Worm (Caenorhabditis elegans) whole organism, L4 larva: ENCODE data around the gene F34D10.9.
A peak's percentile ranks its signal among the peaks of the same experiment; 100 is the strongest.

Experiments
- F37D6.2 ChIP-seq: sonication (generic microtip); optimal IDR thresholded peaks from 2 replicates; lab custom pipeline; 2016; ENCODE audit warnings: mild to moderate bottlenecking, missing genetic modification characterization, missing compliant biosample characterization
- F44E2.7 ChIP-seq: fragments of 200-800 bp; sonication (Bioruptor generic); IDR thresholded peaks from 2 replicates; pipeline ENCODE4 v2.1.2; 2022; ENCODE audit warnings: missing genetic modification characterization, missing compliant biosample characterization
- T20F7.1 ChIP-seq: fragments of 200-800 bp; sonication (Bioruptor generic); optimal IDR thresholded peaks from 2 replicates; lab custom pipeline; 2018; ENCODE audit warnings: mild to moderate bottlenecking, missing genetic modification characterization, missing compliant biosample characterization
- Y105C5A.15 ChIP-seq: fragments of 200-800 bp; sonication (Bioruptor generic); IDR thresholded peaks from 2 replicates; pipeline ENCODE4 v1.3.6; 2022; ENCODE audit warnings: missing genetic modification characterization, missing compliant biosample characterization
- Y5F2A.4 ChIP-seq: fragments of 200-800 bp; sonication (Bioruptor generic); optimal IDR thresholded peaks from 2 replicates; lab custom pipeline; 2018; ENCODE audit warnings: mild to moderate bottlenecking, missing genetic modification characterization, missing compliant biosample characterization
- Y75B8A.6 ChIP-seq: fragments of 200-800 bp; sonication (Bioruptor generic); IDR thresholded peaks from 2 replicates; pipeline ENCODE4 v1.3.6; 2022; ENCODE audit warnings: missing genetic modification reagents, missing genetic modification characterization, missing compliant biosample characterization
- ZK337.2 ChIP-seq: fragments of 200-800 bp; sonication (Bioruptor generic); IDR thresholded peaks from 2 replicates; pipeline ENCODE4 v1.3.6; 2022; ENCODE audit warnings: missing genetic modification reagents, missing genetic modification characterization, missing compliant biosample characterization
- aha-1 ChIP-seq: fragments of 150-350 bp; peaks from one replicate; lab custom pipeline; 2014; ENCODE audit warnings: missing biosample characterization, missing genetic modification characterization
- ama-1 ChIP-seq: fragments of 150-350 bp; optimal IDR thresholded peaks from 2 replicates; lab custom pipeline; 2014; ENCODE audit warnings: inconsistent platforms, mixed read lengths
- ceh-28 ChIP-seq: fragments of 150-350 bp; optimal IDR thresholded peaks from 2 replicates; lab custom pipeline; 2014; ENCODE audit warnings: missing biosample characterization, missing genetic modification reagents, missing genetic modification characterization
- ceh-82 ChIP-seq: sonication (generic microtip); optimal IDR thresholded peaks from 2 replicates; lab custom pipeline; 2017; ENCODE audit warnings: missing biosample characterization, missing genetic modification characterization
- daf-12 ChIP-seq: fragments of 150-350 bp; optimal IDR thresholded peaks from 2 replicates; lab custom pipeline; 2014; ENCODE audit warnings: missing biosample characterization, missing genetic modification reagents, missing genetic modification characterization
- daf-19 ChIP-seq: fragments of 200-800 bp; sonication (Bioruptor generic); conservative IDR thresholded peaks from 2 replicates; pipeline ENCODE4 v1.3.6; 2022; ENCODE audit warnings: missing genetic modification characterization, missing compliant biosample characterization
- dmd-6 ChIP-seq: fragments of 200-800 bp; sonication (Bioruptor generic); IDR thresholded peaks from 2 replicates; pipeline ENCODE4 v1.3.6; 2022; ENCODE audit warnings: missing genetic modification reagents, missing genetic modification characterization, missing compliant biosample characterization
- dve-1 ChIP-seq: sonication (generic microtip); optimal IDR thresholded peaks from 2 replicates; lab custom pipeline; 2017; ENCODE audit warnings: antibody characterized with exemption, mild to moderate bottlenecking, missing genetic modification characterization, missing compliant biosample characterization; ENCODE audit not compliant: insufficient read depth
- egl-27 ChIP-seq: sonication (generic microtip); optimal IDR thresholded peaks from 3 replicates; lab custom pipeline; 2017; ENCODE audit warnings: missing biosample characterization, missing genetic modification reagents, missing genetic modification characterization
- egl-43 ChIP-seq: fragments of 200-800 bp; sonication (Bioruptor generic); IDR thresholded peaks from 2 replicates; pipeline ENCODE4 v1.3.6; 2022; ENCODE audit warnings: missing genetic modification reagents, missing genetic modification characterization, missing compliant biosample characterization
- fkh-10 ChIP-seq: fragments of 150-350 bp; optimal IDR thresholded peaks from 2 replicates; lab custom pipeline; 2014; ENCODE audit warnings: missing biosample characterization, missing genetic modification reagents, missing genetic modification characterization
- gei-8 ChIP-seq: fragments of 200-800 bp; sonication (Bioruptor generic); optimal IDR thresholded peaks from 2 replicates; lab custom pipeline; 2018; ENCODE audit warnings: mild to moderate bottlenecking, missing genetic modification characterization, missing compliant biosample characterization
- hif-1 ChIP-seq, 2 experiments: sonication (generic microtip); optimal IDR thresholded peaks; 2 replicates each; lab custom pipeline; 2016 to 2017; ENCODE audit warnings: missing compliant biosample characterization in 2 of 2, missing genetic modification characterization in 2 of 2, missing genetic modification reagents in 2 of 2, missing genotype in 2 of 2, mild to moderate bottlenecking in 1 of 2
- hlh-11 ChIP-seq: fragments of 200-800 bp; sonication (Bioruptor generic); optimal IDR thresholded peaks from 2 replicates; lab custom pipeline; 2018; ENCODE audit warnings: mild to moderate bottlenecking, missing genetic modification characterization, missing compliant biosample characterization
- hlh-30 ChIP-seq: sonication (generic microtip); optimal IDR thresholded peaks from 2 replicates; lab custom pipeline; 2017; ENCODE audit warnings: antibody characterized with exemption, mild to moderate bottlenecking, missing genetic modification characterization, missing compliant biosample characterization; ENCODE audit not compliant: insufficient read depth
- jun-1 ChIP-seq: fragments of 150-350 bp; optimal IDR thresholded peaks from 2 replicates; lab custom pipeline; 2014; ENCODE audit warnings: missing biosample characterization, missing genetic modification reagents, missing genetic modification characterization
- lin-1 ChIP-seq: fragments of 200-800 bp; sonication (Bioruptor generic); IDR thresholded peaks from 2 replicates; pipeline ENCODE4 v1.3.6; 2022; ENCODE audit warnings: missing genetic modification reagents, missing genetic modification characterization, missing compliant biosample characterization
- lin-13 ChIP-seq: fragments of 150-350 bp; optimal IDR thresholded peaks from 2 replicates; lab custom pipeline; 2014; ENCODE audit warnings: missing biosample characterization, missing genetic modification reagents, missing genetic modification characterization
- lin-38 ChIP-seq: fragments of 200-800 bp; sonication (Bioruptor generic); IDR thresholded peaks from 2 replicates; pipeline ENCODE4 v1.3.6; 2022; ENCODE audit warnings: missing genetic modification reagents, missing genetic modification characterization, missing compliant biosample characterization
- lin-39 ChIP-seq: fragments of 150-350 bp; optimal IDR thresholded peaks from 2 replicates; lab custom pipeline; 2014; ENCODE audit warnings: missing biosample characterization, missing genetic modification reagents, missing genetic modification characterization
- madf-5 ChIP-seq, 2 experiments: fragments of 200-800 bp; sonication (Bioruptor generic); IDR thresholded peaks; 2 replicates each; pipeline ENCODE4 v1.3.6; 2022; ENCODE audit warnings: missing compliant biosample characterization in 2 of 2, missing genetic modification characterization in 2 of 2
- mdt-29 ChIP-seq: fragments of 200-800 bp; sonication (Bioruptor generic); IDR thresholded peaks from 2 replicates; pipeline ENCODE4 v1.3.6; 2022; ENCODE audit warnings: missing genetic modification reagents, missing genetic modification characterization, missing compliant biosample characterization
- mep-1 ChIP-seq: fragments of 150-350 bp; sonication (generic microtip); optimal IDR thresholded peaks from 3 replicates; lab custom pipeline; 2014; ENCODE audit warnings: missing biosample characterization, missing genetic modification characterization
- mes-2 ChIP-seq: sonication (generic microtip); optimal IDR thresholded peaks from 2 replicates; lab custom pipeline; 2016; ENCODE audit warnings: missing genotype, mild to moderate bottlenecking, missing genetic modification characterization, missing compliant biosample characterization; ENCODE audit not compliant: poor library complexity, severe bottlenecking
- mxl-3 ChIP-seq: fragments of 200-800 bp; sonication (Bioruptor generic); optimal IDR thresholded peaks from 2 replicates; lab custom pipeline; 2018; ENCODE audit warnings: mild to moderate bottlenecking, missing genetic modification characterization, missing compliant biosample characterization
- nhr-76 ChIP-seq: fragments of 150-350 bp; optimal IDR thresholded peaks from 2 replicates; lab custom pipeline; 2014; ENCODE audit warnings: missing biosample characterization, missing genetic modification characterization
- rbr-2 ChIP-seq: sonication (generic microtip); optimal IDR thresholded peaks from 2 replicates; lab custom pipeline; 2016; ENCODE audit warnings: missing genotype, missing genetic modification characterization, missing compliant biosample characterization
- snpc-1.2 ChIP-seq: fragments of 200-800 bp; sonication (Bioruptor generic); IDR thresholded peaks from 2 replicates; pipeline ENCODE4 v1.3.6; 2022; ENCODE audit warnings: missing genetic modification reagents, missing genetic modification characterization, missing compliant biosample characterization
- spr-3 ChIP-seq: fragments of 200-800 bp; sonication (Bioruptor generic); optimal IDR thresholded peaks from 2 replicates; lab custom pipeline; 2018; ENCODE audit warnings: mild to moderate bottlenecking, missing genetic modification characterization, missing compliant biosample characterization
- unc-130 ChIP-seq: sonication (generic microtip); optimal IDR thresholded peaks from 2 replicates; lab custom pipeline; 2016; ENCODE audit warnings: missing genetic modification reagents, missing genetic modification characterization, missing compliant biosample characterization
- unc-39 ChIP-seq: sonication (generic microtip); optimal IDR thresholded peaks from 2 replicates; lab custom pipeline; 2017; ENCODE audit warnings: missing biosample characterization, missing genetic modification characterization
- unc-62 ChIP-seq, 3 experiments: fragments of 150-350 bp in 1 of 3; sonication (generic microtip); optimal IDR thresholded peaks in 2 of 3; peaks in 1 of 3; 1 replicate in 1 of 3; 2 replicates in 2 of 3; lab custom pipeline; 2014 to 2017; ENCODE audit warnings: missing biosample characterization in 3 of 3, missing genetic modification characterization in 3 of 3, missing genetic modification reagents in 3 of 3, missing genotype in 1 of 3
- vab-7 ChIP-seq: fragments of 200-800 bp; sonication (Bioruptor generic); IDR thresholded peaks from 2 replicates; pipeline ENCODE4 v1.3.6; 2022; ENCODE audit warnings: missing genetic modification reagents, missing genetic modification characterization, missing compliant biosample characterization
- zfp-2 ChIP-seq: sonication (generic microtip); optimal IDR thresholded peaks from 2 replicates; lab custom pipeline; 2016; ENCODE audit warnings: mild to moderate bottlenecking, missing genetic modification characterization, missing compliant biosample characterization
- zip-11 ChIP-seq: fragments of 200-800 bp; sonication (Bioruptor generic); IDR thresholded peaks from 2 replicates; pipeline ENCODE4 v1.3.6; 2022; ENCODE audit warnings: missing genetic modification characterization, missing compliant biosample characterization
- ztf-11 ChIP-seq: fragments of 150-350 bp; optimal IDR thresholded peaks from 2 replicates; lab custom pipeline; 2014; ENCODE audit warnings: missing biosample characterization, missing genetic modification characterization

F34D10.9 gene

ce11 chrIII:3736302-3736701 lies 6.9 kb upstream of the F34D10.9 start, which contains the start of gene F34D10.4:
TSS of gene F34D10.4 (plus strand) at chrIII:3736602.
- TF ChIP-seq unc-39 (no peak), daf-12 (no peak), lin-38 (GFP tag; lab: Robert Waterston, UW) (no peak), T20F7.1 (no peak), gei-8 (no peak), ztf-11 (tag; lab: Kevin White, UChicago) (no peak), unc-130 (no peak), daf-19 (GFP tag; lab: Robert Waterston, UW) (no peak), mdt-29 (GFP tag; lab: Robert Waterston, UW) (no peak)

- TF ChIP-seq lin-1 (GFP tag; lab: Robert Waterston, UW) (no peak), mxl-3 (peak; percentile 38), rbr-2 (tag; lab: Kevin White, UChicago) (no peak), fkh-10 (GFP tag; lab: Kevin White, UChicago) (no peak), mes-2 (no peak), snpc-1.2 (GFP tag; lab: Robert Waterston, UW) (no peak), Y5F2A.4 (GFP tag; lab: Kevin White, UChicago) (no peak), ceh-82 (tag; lab: Kevin White, UChicago) (no peak), Y75B8A.6 (GFP tag; lab: Robert Waterston, UW) (no peak), unc-62 (GFP tag; optimal IDR thresholded peaks at IDR 0.05 in 1 of 2; lab: Kevin White, UChicago) (no peak), unc-62 (tag; optimal IDR thresholded peaks at IDR 0.05; lab: Kevin White, UChicago) (no peak), nhr-76 (no peak), spr-3 (GFP tag; lab: Kevin White, UChicago) (no peak), T20F7.1 (no peak), F44E2.7 (no peak), vab-7 (GFP tag; lab: Robert Waterston, UW) (no peak), unc-130 (no peak), madf-5 (GFP tag; IDR thresholded peaks at IDR 0.05; lab: Robert Waterston, UW) (no peak), lin-13 (GFP tag; lab: Kevin White, UChicago) (no peak), ceh-28 (tag; lab: Kevin White, UChicago) (no peak), mdt-29 (GFP tag; lab: Robert Waterston, UW) (no peak), aha-1 (peak; percentile 71), Y105C5A.15 (GFP tag; lab: Robert Waterston, UW) (no peak), egl-27 (tag; lab: Kevin White, UChicago) (no peak), ZK337.2 (GFP tag; lab: Robert Waterston, UW) (no peak), F37D6.2 (peak; percentile 1), ama-1 (peak; percentile 76), zip-11 (GFP tag; lab: Robert Waterston, UW) (no peak), dve-1 (tag; lab: Kevin White, UChicago) (peak; percentile 33), zfp-2 (tag; lab: Kevin White, UChicago) (no peak), mep-1 (tag; lab: Kevin White, UChicago) (no peak), hif-1 (tag; optimal IDR thresholded peaks at IDR 0.05; lab: Kevin White, UChicago) (no peak), lin-39 (no peak), hlh-11 (tag; lab: Kevin White, UChicago) (peak; percentile 42), dmd-6 (GFP tag; lab: Robert Waterston, UW) (no peak), jun-1 (tag; lab: Kevin White, UChicago) (no peak), hlh-30 (tag; lab: Kevin White, UChicago) (peak; percentile 69), lin-38 (GFP tag; lab: Robert Waterston, UW) (no peak), egl-43 (GFP tag; lab: Robert Waterston, UW) (no peak)
These were observed 6.3 kb upstream of the F34D10.9 start for ce11 chrIII:3735509-3736255.
